Worm (Caenorhabditis elegans) whole organism, mixed stage, embryonic: ENCODE measurements around the gene srh-122.

ENCODE experiments used
- lin-32 ChIP-seq: fragments of 200-800 bp; sonication (Bioruptor generic); optimal IDR thresholded peaks from 2 replicates; lab custom pipeline; 2018; ENCODE audit warnings: mild to moderate bottlenecking, missing genetic modification characterization, missing compliant biosample characterization
- nhr-76 ChIP-seq: sonication (generic microtip); optimal IDR thresholded peaks from 2 replicates; lab custom pipeline; 2017; ENCODE audit warnings: missing biosample characterization, missing genetic modification characterization

- TF ChIP-seq lin-32 (GFP tag; lab: Kevin White, UChicago) = no peak
- no peak for TF ChIP-seq nhr-76 (tag; lab: Kevin White, UChicago)
Observed at ce11 chrV:15383739-15384138, 5.9 kb upstream of the srh-122 start, which contains the start of gene str-88.
